Worm (Caenorhabditis elegans): ENCODE results near the gene srz-78.

ce11 chrIV:3520374-3520773, 28.8 kb downstream of the srz-78 start:
- TF ChIP-seq scrt-1 (GFP tag; IDR thresholded peaks at IDR 0.05) (no peak), hnd-1 (tag; optimal IDR thresholded peaks at IDR 0.05) (no peak), flt-1 (GFP tag; IDR thresholded peaks at IDR 0.05) (no peak), aly-1 (tag; optimal IDR thresholded peaks at IDR 0.05) (no peak)

Data from whole organism, early embryonic.